Worm (Caenorhabditis elegans) whole organism, L2 larva: ENCODE results near the gene cgef-1.

ENCODE experiments used
- ama-1 ChIP-seq: fragments of 150-350 bp; optimal IDR thresholded peaks from 2 replicates; lab custom pipeline; 2018; ENCODE audit warnings: inconsistent platforms
- lin-13 ChIP-seq: fragments of 150-350 bp; optimal IDR thresholded peaks from 2 replicates; lab custom pipeline; 2014; ENCODE audit warnings: missing biosample characterization, missing genetic modification reagents, missing genetic modification characterization
- nhr-12 ChIP-seq: fragments of 150-350 bp; optimal IDR thresholded peaks from 2 replicates; lab custom pipeline; 2014; ENCODE audit warnings: missing biosample characterization, missing genetic modification characterization

ce11 chrX:2777973-2778372, 6.1 kb downstream of the cgef-1 start:
- TF ChIP-seq lin-13 (GFP tag; lab: Kevin White, UChicago) (no peak), nhr-12 (tag; lab: Kevin White, UChicago) (no peak), ama-1 (lab: Kevin White, UChicago) (no peak)
